Worm (Caenorhabditis elegans) whole organism, L3 larva: ENCODE data around the gene ceh-86.
A peak's percentile ranks its signal among the peaks of the same experiment; 100 is the strongest.

ENCODE experiments used
- R02D3.7 ChIP-seq: fragments of 150-350 bp; optimal IDR thresholded peaks from 2 replicates; lab custom pipeline; 2014; ENCODE audit warnings: missing biosample characterization, missing genetic modification characterization
- aly-2 ChIP-seq: fragments of 150-350 bp; optimal IDR thresholded peaks from 2 replicates; lab custom pipeline; 2014; ENCODE audit warnings: missing biosample characterization, missing genetic modification characterization
- ceh-16 ChIP-seq: sonication (generic microtip); optimal IDR thresholded peaks from 2 replicates; lab custom pipeline; 2017; ENCODE audit warnings: missing biosample characterization, missing genetic modification characterization
- ceh-28 ChIP-seq: fragments of 150-350 bp; optimal IDR thresholded peaks from 2 replicates; lab custom pipeline; 2014; ENCODE audit warnings: missing biosample characterization, missing genetic modification reagents, missing genetic modification characterization
- ceh-82 ChIP-seq: fragments of 150-350 bp; optimal IDR thresholded peaks from 2 replicates; lab custom pipeline; 2014; ENCODE audit warnings: missing biosample characterization, missing genetic modification characterization
- ceh-9 ChIP-seq: sonication (generic microtip); optimal IDR thresholded peaks from 2 replicates; lab custom pipeline; 2018; ENCODE audit warnings: missing biosample characterization, missing genetic modification characterization
- daf-12 ChIP-seq: fragments of 150-350 bp; optimal IDR thresholded peaks from 2 replicates; lab custom pipeline; 2014; ENCODE audit warnings: missing biosample characterization, missing genetic modification reagents, missing genetic modification characterization
- egl-27 ChIP-seq: sonication (generic microtip); optimal IDR thresholded peaks from 4 replicates; lab custom pipeline; 2017; ENCODE audit warnings: missing biosample characterization, missing genetic modification reagents, missing genetic modification characterization
- egl-5 ChIP-seq: fragments of 150-350 bp; optimal IDR thresholded peaks from 2 replicates; lab custom pipeline; 2017; ENCODE audit warnings: missing biosample characterization, missing genetic modification reagents, missing genetic modification characterization, inconsistent platforms
- elt-2 ChIP-seq: sonication (generic microtip); optimal IDR thresholded peaks from 2 replicates; lab custom pipeline; 2016; ENCODE audit warnings: missing genetic modification reagents, mild to moderate bottlenecking, missing genetic modification characterization, missing compliant biosample characterization
- elt-3 ChIP-seq, 3 experiments: fragments of 150-350 bp in 1 of 3; sonication (generic microtip) in 2 of 3; optimal IDR thresholded peaks; 2 replicates in 2 of 3; 4 replicates in 1 of 3; lab custom pipeline; 2014 to 2017; ENCODE audit warnings: missing biosample characterization in 3 of 3, missing genetic modification characterization in 3 of 3
- eor-1 ChIP-seq, 2 experiments: fragments of 150-350 bp; optimal IDR thresholded peaks; 2 replicates each; lab custom pipeline; 2014 to 2018; ENCODE audit warnings: missing biosample characterization in 2 of 2, missing genetic modification characterization in 2 of 2
- fkh-10 ChIP-seq: sonication (generic microtip); optimal IDR thresholded peaks from 2 replicates; lab custom pipeline; 2017; ENCODE audit warnings: missing biosample characterization, missing genetic modification reagents, missing genetic modification characterization
- fkh-2 ChIP-seq: fragments of 150-350 bp; optimal IDR thresholded peaks from 2 replicates; lab custom pipeline; 2014; ENCODE audit warnings: missing biosample characterization, missing genetic modification reagents, missing genetic modification characterization
- fos-1 ChIP-seq: fragments of 150-350 bp; optimal IDR thresholded peaks from 2 replicates; lab custom pipeline; 2014; ENCODE audit warnings: missing biosample characterization, missing genetic modification characterization
- jun-1 ChIP-seq: fragments of 150-350 bp; optimal IDR thresholded peaks from 2 replicates; lab custom pipeline; 2014; ENCODE audit warnings: missing biosample characterization, missing genetic modification reagents, missing genetic modification characterization
- lin-15B ChIP-seq: fragments of 150-350 bp; optimal IDR thresholded peaks from 2 replicates; lab custom pipeline; 2014; ENCODE audit warnings: missing biosample characterization, missing genetic modification characterization
- lin-39 ChIP-seq: fragments of 150-350 bp; optimal IDR thresholded peaks from 2 replicates; lab custom pipeline; 2018; ENCODE audit warnings: missing biosample characterization, missing genetic modification reagents, missing genetic modification characterization
- nfya-1 ChIP-seq: sonication (generic microtip); optimal IDR thresholded peaks from 2 replicates; lab custom pipeline; 2017; ENCODE audit warnings: missing genetic modification characterization, mild to moderate bottlenecking, missing compliant biosample characterization, antibody characterized with exemption, moderate library complexity; ENCODE audit not compliant: insufficient read depth
- nhr-12 ChIP-seq: fragments of 150-350 bp; optimal IDR thresholded peaks from 2 replicates; lab custom pipeline; 2014; ENCODE audit warnings: missing biosample characterization, missing genetic modification characterization
- nhr-23 ChIP-seq: fragments of 150-350 bp; optimal IDR thresholded peaks from 2 replicates; lab custom pipeline; 2014; ENCODE audit warnings: missing biosample characterization, missing genetic modification reagents, missing genetic modification characterization
- nhr-25 ChIP-seq: sonication (generic microtip); optimal IDR thresholded peaks from 2 replicates; lab custom pipeline; 2017; ENCODE audit warnings: missing biosample characterization, missing genetic modification characterization
- nhr-28 ChIP-seq: fragments of 150-350 bp; optimal IDR thresholded peaks from 2 replicates; lab custom pipeline; 2014; ENCODE audit warnings: missing biosample characterization, missing genetic modification characterization
- nhr-43 ChIP-seq: sonication (generic microtip); optimal IDR thresholded peaks from 2 replicates; lab custom pipeline; 2016; ENCODE audit warnings: mild to moderate bottlenecking, missing genetic modification characterization, missing compliant biosample characterization; ENCODE audit not compliant: poor library complexity, severe bottlenecking
- nhr-67 ChIP-seq: fragments of 150-350 bp; optimal IDR thresholded peaks from 2 replicates; lab custom pipeline; 2014; ENCODE audit warnings: missing biosample characterization, missing genetic modification characterization
- nhr-76 ChIP-seq: fragments of 150-350 bp; sonication (generic microtip); optimal IDR thresholded peaks from 5 replicates; lab custom pipeline; 2014; ENCODE audit warnings: missing biosample characterization, missing genetic modification characterization
- nhr-77 ChIP-seq: fragments of 150-350 bp; optimal IDR thresholded peaks from 2 replicates; lab custom pipeline; 2014; ENCODE audit warnings: missing biosample characterization, missing genetic modification characterization
- pha-4 ChIP-seq: fragments of 150-350 bp; optimal IDR thresholded peaks from 2 replicates; lab custom pipeline; 2014; ENCODE audit warnings: missing biosample characterization, missing genetic modification reagents, missing genetic modification characterization
- pqm-1 ChIP-seq: fragments of 150-350 bp; optimal IDR thresholded peaks from 2 replicates; lab custom pipeline; 2017; ENCODE audit warnings: missing biosample characterization, missing genetic modification characterization, inconsistent platforms
- snpc-4 ChIP-seq: fragments of 150-350 bp; optimal IDR thresholded peaks from 2 replicates; lab custom pipeline; 2014; ENCODE audit warnings: missing biosample characterization, missing genetic modification characterization
- unc-62 ChIP-seq: fragments of 150-350 bp; sonication (generic microtip); optimal IDR thresholded peaks from 4 replicates; lab custom pipeline; 2014; ENCODE audit warnings: missing biosample characterization, missing genetic modification reagents, missing genetic modification characterization
- ztf-11 ChIP-seq: fragments of 150-350 bp; optimal IDR thresholded peaks from 2 replicates; lab custom pipeline; 2014; ENCODE audit warnings: missing biosample characterization, missing genetic modification characterization
- ztf-4 ChIP-seq: fragments of 150-350 bp; optimal IDR thresholded peaks from 2 replicates; lab custom pipeline; 2014; ENCODE audit warnings: missing biosample characterization, missing genetic modification characterization

Gene ceh-86

DNA sequence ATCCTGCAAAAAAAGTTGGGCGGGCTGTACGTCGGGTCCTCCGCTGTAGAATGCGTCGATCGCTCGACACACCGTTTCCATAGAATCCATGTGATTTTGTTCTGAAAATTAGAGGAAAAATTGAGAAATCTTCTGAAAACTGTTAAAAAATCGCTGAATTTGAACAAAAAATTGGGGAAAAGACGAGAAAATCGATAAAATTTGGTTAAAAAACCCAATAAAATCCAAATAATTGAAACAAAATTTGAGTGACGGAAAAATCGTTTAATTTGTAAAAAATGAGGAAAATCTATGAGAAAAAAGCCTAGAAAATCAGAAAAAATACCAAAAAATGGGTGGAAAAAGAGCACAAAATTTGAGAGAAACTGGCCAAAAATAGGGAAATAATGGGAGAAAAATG is 41.4 kb upstream of the ceh-86 start, which contains the start of gene tsr-1:
Gene tsr-1, minus strand, starts transcription at position 101 of the 400 bp plus-strand sequence.
- TF ChIP-seq elt-3 (tag; optimal IDR thresholded peaks at IDR 0.05; lab: Kevin White, UChicago): no peak
- no peak for TF ChIP-seq snpc-4 (tag; lab: Kevin White, UChicago)
- TF ChIP-seq nhr-76 (tag; lab: Kevin White, UChicago): no peak
- no peak for TF ChIP-seq daf-12 (tag; lab: Kevin White, UChicago)
- no peak for TF ChIP-seq nhr-43 (tag; lab: Kevin White, UChicago)
- no peak for TF ChIP-seq nhr-12 (tag; lab: Kevin White, UChicago)
- no peak for TF ChIP-seq lin-15B
- no peak for TF ChIP-seq aly-2 (tag; lab: Kevin White, UChicago)
- no peak for TF ChIP-seq lin-39
- TF ChIP-seq nhr-25 (tag; lab: Kevin White, UChicago): no peak
- TF ChIP-seq nhr-23: no peak
- no peak for TF ChIP-seq fkh-10
- TF ChIP-seq egl-5 (tag; lab: Kevin White, UChicago): no peak
- TF ChIP-seq fos-1 (tag; lab: Kevin White, UChicago): no peak
- TF ChIP-seq, all 47 proteins: peak for 0

DNA sequence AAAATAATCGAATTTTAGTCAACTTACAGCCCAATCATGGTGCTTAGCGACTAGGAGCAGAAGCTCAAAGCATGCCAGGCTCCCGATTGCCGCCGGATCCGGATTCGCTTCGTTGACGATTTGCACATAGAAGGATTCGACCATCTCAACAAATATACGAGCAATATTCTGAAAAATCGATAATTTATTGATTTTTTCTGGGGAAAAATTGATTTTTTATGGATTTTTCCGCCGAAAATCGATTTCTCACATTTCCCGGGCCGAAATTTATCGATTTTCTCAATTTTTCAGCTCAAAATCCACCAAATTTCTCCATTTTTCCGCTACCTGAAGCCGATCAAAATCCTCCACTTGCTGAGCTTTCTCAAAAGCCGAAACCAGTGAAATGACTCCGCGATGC is 37.0 kb upstream of the ceh-86 start:
- TF ChIP-seq elt-2 (tag; lab: Kevin White, UChicago): no peak
- no peak for TF ChIP-seq lin-15B
- TF ChIP-seq nhr-12 (tag; lab: Kevin White, UChicago): no peak
- TF ChIP-seq jun-1 (tag; lab: Kevin White, UChicago): no peak
- TF ChIP-seq nhr-76 (tag; lab: Kevin White, UChicago): no peak
- no peak for TF ChIP-seq ztf-11 (tag; lab: Kevin White, UChicago)
- no peak for TF ChIP-seq nhr-28
- TF ChIP-seq ceh-28 (tag; lab: Kevin White, UChicago): peak; percentile 82
- no peak for TF ChIP-seq eor-1 (tag; optimal IDR thresholded peaks at IDR 0.05; lab: Kevin White, UChicago)

DNA sequence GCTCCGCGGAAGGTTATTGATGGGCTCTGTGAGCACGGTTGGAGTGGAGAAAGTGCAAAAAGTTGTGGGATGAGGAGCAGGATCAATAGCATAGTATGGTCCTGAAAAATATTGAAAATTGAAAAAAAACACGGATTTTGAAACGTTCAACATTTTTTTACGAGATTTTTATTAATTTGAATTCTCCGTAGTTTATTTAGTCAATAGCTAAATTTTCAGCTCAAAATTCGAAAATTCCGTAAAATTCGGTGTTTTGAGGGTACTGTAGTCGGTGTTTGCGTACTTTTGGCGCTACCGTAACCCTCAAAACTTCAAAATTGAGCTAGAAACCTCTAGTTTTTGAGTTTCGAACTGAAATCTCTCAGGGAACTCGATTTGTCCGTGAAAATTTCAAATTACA is 27.0 kb upstream of the ceh-86 start, which contains the start of gene pqn-42:
Gene pqn-42, minus strand, starts transcription at position 101 of the 400 bp plus-strand sequence.
- TF ChIP-seq pqm-1 (tag; lab: Kevin White, UChicago) (no peak), fkh-2 (tag; lab: Kevin White, UChicago) (no peak), nhr-43 (tag; lab: Kevin White, UChicago) (no peak), ceh-82 (tag; lab: Kevin White, UChicago) (no peak), nhr-76 (tag; lab: Kevin White, UChicago) (no peak), ceh-9 (tag; lab: Kevin White, UChicago) (no peak), nhr-28 (no peak)

DNA sequence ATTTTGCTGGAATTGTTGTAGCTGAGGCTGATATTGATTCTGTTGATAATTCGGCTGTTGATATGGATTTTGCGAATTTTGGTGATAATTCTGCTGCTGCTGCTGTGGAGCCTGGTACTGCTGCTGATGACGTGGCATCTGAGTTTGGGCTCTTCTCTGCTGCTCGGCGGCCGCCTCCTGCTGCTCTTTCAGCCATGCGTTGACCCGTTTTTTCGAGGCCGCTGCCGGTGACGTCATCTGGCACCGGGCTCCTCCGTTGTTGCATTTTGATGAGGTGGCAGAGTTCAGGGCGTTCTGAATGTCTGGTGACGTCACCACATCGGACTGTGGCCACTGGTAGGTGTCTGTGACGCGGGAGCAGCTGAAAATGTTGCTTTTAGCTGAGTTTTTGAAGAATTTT is 25.1 kb upstream of the ceh-86 start:
- no peak for TF ChIP-seq nfya-1
- no peak for TF ChIP-seq R02D3.7 (tag; lab: Kevin White, UChicago)
- TF ChIP-seq elt-2 (tag; lab: Kevin White, UChicago): no peak
- no peak for TF ChIP-seq ceh-28 (tag; lab: Kevin White, UChicago)
- TF ChIP-seq lin-15B: no peak
- TF ChIP-seq egl-27 (tag; lab: Kevin White, UChicago): no peak
- no peak for TF ChIP-seq nhr-77
- TF ChIP-seq nhr-67: no peak

DNA sequence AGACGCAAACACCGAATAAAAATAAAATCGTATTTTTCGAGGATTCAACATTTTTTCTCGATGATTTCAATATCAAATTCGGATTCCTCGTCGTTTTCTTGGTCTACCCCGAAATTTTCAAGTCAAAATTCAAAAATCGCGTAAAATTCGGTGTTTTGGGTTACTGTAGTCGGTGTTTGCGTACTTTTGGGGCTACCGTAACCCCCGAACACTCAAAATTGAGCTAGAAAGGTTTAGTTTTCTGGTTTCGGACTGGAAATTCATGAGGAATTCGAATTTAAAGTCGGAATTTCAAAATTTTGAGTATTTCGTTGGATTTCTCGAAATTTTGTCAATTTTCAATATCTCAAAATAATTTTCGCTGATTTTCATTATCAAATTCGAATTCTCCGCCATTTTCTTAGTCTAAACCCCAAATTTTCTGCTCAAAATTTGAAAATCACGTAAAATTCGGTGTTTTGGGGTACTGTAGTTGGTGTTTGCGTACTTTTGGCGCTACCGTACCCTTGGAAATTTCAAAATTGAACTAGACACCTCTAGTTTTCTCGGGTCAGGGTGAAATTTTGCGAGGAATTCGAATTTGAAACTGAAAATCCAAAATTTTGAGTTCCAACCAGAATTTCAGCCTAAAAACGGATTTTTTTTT is 24.2 kb upstream of the ceh-86 start:
- TF ChIP-seq lin-39 (no peak), nhr-25 (tag; lab: Kevin White, UChicago) (no peak), pha-4 (tag; lab: Kevin White, UChicago) (no peak), ceh-16 (tag; lab: Kevin White, UChicago) (no peak), lin-15B (no peak), unc-62 (GFP tag; lab: Kevin White, UChicago) (no peak), ztf-4 (tag; lab: Kevin White, UChicago) (no peak), fkh-10 (no peak), daf-12 (tag; lab: Kevin White, UChicago) (no peak), eor-1 (tag; optimal IDR thresholded peaks at IDR 0.05; lab: Kevin White, UChicago) (no peak)
- TF ChIP-seq, all 47 proteins: peak for 0
